Fruit fly (Drosophila melanogaster): Measurements from ENCODE around the gene Sox21b.

DNA sequence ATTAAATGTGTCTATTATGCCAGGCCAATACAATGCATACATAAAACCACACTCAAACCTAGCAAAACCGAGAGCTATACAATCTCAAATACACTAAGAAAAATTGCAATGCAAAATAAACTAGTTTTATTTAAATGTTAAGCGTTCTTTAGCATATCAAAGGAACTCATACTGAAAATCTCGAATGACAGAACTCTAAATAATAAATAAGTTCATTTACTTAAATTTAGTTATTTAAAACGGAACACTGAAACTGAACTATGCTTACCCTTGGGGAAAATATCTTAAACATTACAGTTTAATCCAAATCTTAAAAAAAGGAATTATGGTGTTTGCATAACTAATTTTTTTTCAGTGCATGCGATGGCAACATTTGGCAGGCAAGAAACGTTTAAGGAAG, 44.9 kb downstream of the Sox21b start:
- TF ChIP-seq CG8478 (optimal IDR thresholded peaks at IDR 0.05) (no peak), CTCF (optimal IDR thresholded peaks at IDR 0.05) (no peak)
